Worm (Caenorhabditis elegans) whole organism, L4 larva: ENCODE data around the gene pigs-1.

Experiments used
- D1046.2 ChIP-seq: fragments of 200-800 bp; sonication (Bioruptor generic); IDR thresholded peaks from 2 replicates; pipeline ENCODE4 v1.3.6; 2022; ENCODE audit warnings: missing genetic modification characterization, missing compliant biosample characterization
- F37D6.2 ChIP-seq: sonication (generic microtip); optimal IDR thresholded peaks from 2 replicates; lab custom pipeline; 2016; ENCODE audit warnings: mild to moderate bottlenecking, missing genetic modification characterization, missing compliant biosample characterization
- R02D3.7 ChIP-seq: fragments of 150-350 bp; sonication (generic microtip); optimal IDR thresholded peaks from 3 replicates; lab custom pipeline; 2014; ENCODE audit warnings: missing biosample characterization, missing genetic modification characterization
- Y105C5A.15 ChIP-seq: fragments of 200-800 bp; sonication (Bioruptor generic); IDR thresholded peaks from 2 replicates; pipeline ENCODE4 v1.3.6; 2022; ENCODE audit warnings: missing genetic modification characterization, missing compliant biosample characterization
- Y75B8A.6 ChIP-seq: fragments of 200-800 bp; sonication (Bioruptor generic); IDR thresholded peaks from 2 replicates; pipeline ENCODE4 v1.3.6; 2022; ENCODE audit warnings: missing genetic modification reagents, missing genetic modification characterization, missing compliant biosample characterization
- aha-1 ChIP-seq: fragments of 150-350 bp; peaks from one replicate; lab custom pipeline; 2014; ENCODE audit warnings: missing biosample characterization, missing genetic modification characterization
- aly-2 ChIP-seq: sonication (generic microtip); optimal IDR thresholded peaks from 2 replicates; lab custom pipeline; 2018; ENCODE audit warnings: missing biosample characterization, missing genetic modification characterization
- attf-4 ChIP-seq: sonication (generic microtip); optimal IDR thresholded peaks from 3 replicates; lab custom pipeline; 2017; ENCODE audit warnings: missing biosample characterization, missing genetic modification characterization
- ceh-20 ChIP-seq: fragments of 200-800 bp; sonication (Bioruptor generic); IDR thresholded peaks from 2 replicates; pipeline ENCODE4 v1.3.6; 2022; ENCODE audit warnings: missing genetic modification reagents, missing genetic modification characterization, missing compliant biosample characterization
- ceh-28 ChIP-seq: fragments of 150-350 bp; optimal IDR thresholded peaks from 2 replicates; lab custom pipeline; 2014; ENCODE audit warnings: missing biosample characterization, missing genetic modification reagents, missing genetic modification characterization
- ceh-62 ChIP-seq: sonication (generic microtip); optimal IDR thresholded peaks from 2 replicates; lab custom pipeline; 2017; ENCODE audit warnings: missing biosample characterization, missing genetic modification characterization
- daf-16 ChIP-seq, 3 experiments: sonication (generic microtip); optimal IDR thresholded peaks; 2 replicates each; lab custom pipeline; 2016 to 2017; ENCODE audit warnings: missing genetic modification characterization in 3 of 3, missing genetic modification reagents in 3 of 3, mild to moderate bottlenecking in 2 of 3, missing compliant biosample characterization in 2 of 3, missing biosample characterization in 1 of 3, moderate library complexity in 1 of 3
- daf-8 ChIP-seq: fragments of 200-800 bp; sonication (Bioruptor generic); IDR thresholded peaks from 2 replicates; pipeline ENCODE4 v1.3.6; 2022; ENCODE audit warnings: missing genetic modification characterization, missing compliant biosample characterization
- dmd-9 ChIP-seq: fragments of 200-800 bp; sonication (Bioruptor generic); IDR thresholded peaks from 2 replicates; pipeline ENCODE4 v1.3.6; 2022; ENCODE audit warnings: missing genetic modification reagents, missing genetic modification characterization, missing compliant biosample characterization
- duxl-1 ChIP-seq: sonication (generic microtip); optimal IDR thresholded peaks from 2 replicates; lab custom pipeline; 2016; ENCODE audit warnings: mild to moderate bottlenecking, missing genetic modification characterization, moderate library complexity, missing compliant biosample characterization; ENCODE audit not compliant: poor library complexity
- dve-1 ChIP-seq: sonication (generic microtip); optimal IDR thresholded peaks from 2 replicates; lab custom pipeline; 2017; ENCODE audit warnings: antibody characterized with exemption, mild to moderate bottlenecking, missing genetic modification characterization, missing compliant biosample characterization; ENCODE audit not compliant: insufficient read depth
- egl-43 ChIP-seq: fragments of 200-800 bp; sonication (Bioruptor generic); IDR thresholded peaks from 2 replicates; pipeline ENCODE4 v1.3.6; 2022; ENCODE audit warnings: missing genetic modification reagents, missing genetic modification characterization, missing compliant biosample characterization
- hlh-11 ChIP-seq: fragments of 200-800 bp; sonication (Bioruptor generic); optimal IDR thresholded peaks from 2 replicates; lab custom pipeline; 2018; ENCODE audit warnings: mild to moderate bottlenecking, missing genetic modification characterization, missing compliant biosample characterization
- hmg-1.1 ChIP-seq: fragments of 200-800 bp; sonication (Bioruptor generic); IDR thresholded peaks from 2 replicates; pipeline ENCODE4 v1.3.6; 2022; ENCODE audit warnings: missing genetic modification reagents, missing genetic modification characterization, missing compliant biosample characterization
- jun-1 ChIP-seq: fragments of 150-350 bp; optimal IDR thresholded peaks from 2 replicates; lab custom pipeline; 2014; ENCODE audit warnings: missing biosample characterization, missing genetic modification reagents, missing genetic modification characterization
- lim-7 ChIP-seq: fragments of 200-800 bp; sonication (Bioruptor generic); IDR thresholded peaks from 2 replicates; pipeline ENCODE4 v1.3.6; 2022; ENCODE audit warnings: missing genetic modification characterization, missing compliant biosample characterization
- lin-13 ChIP-seq: fragments of 150-350 bp; optimal IDR thresholded peaks from 2 replicates; lab custom pipeline; 2014; ENCODE audit warnings: missing biosample characterization, missing genetic modification reagents, missing genetic modification characterization
- lin-38 ChIP-seq: fragments of 200-800 bp; sonication (Bioruptor generic); IDR thresholded peaks from 2 replicates; pipeline ENCODE4 v1.3.6; 2022; ENCODE audit warnings: missing genetic modification reagents, missing genetic modification characterization, missing compliant biosample characterization
- lir-3 ChIP-seq: sonication (generic microtip); optimal IDR thresholded peaks from 2 replicates; lab custom pipeline; 2016; ENCODE audit warnings: mild to moderate bottlenecking, missing genetic modification characterization, missing compliant biosample characterization
- madf-5 ChIP-seq, 2 experiments: fragments of 200-800 bp; sonication (Bioruptor generic); IDR thresholded peaks; 2 replicates each; pipeline ENCODE4 v1.3.6; 2022; ENCODE audit warnings: missing compliant biosample characterization in 2 of 2, missing genetic modification characterization in 2 of 2
- mdl-1 ChIP-seq, 2 experiments: fragments of 150-350 bp in 1 of 2; sonication (generic microtip) in 1 of 2; optimal IDR thresholded peaks; 2 replicates each; lab custom pipeline; 2014 to 2017; ENCODE audit warnings: missing biosample characterization in 2 of 2, missing genetic modification characterization in 2 of 2
- mep-1 ChIP-seq: fragments of 150-350 bp; sonication (generic microtip); optimal IDR thresholded peaks from 3 replicates; lab custom pipeline; 2014; ENCODE audit warnings: missing biosample characterization, missing genetic modification characterization
- mxl-2 ChIP-seq: fragments of 200-800 bp; sonication (Bioruptor generic); conservative IDR thresholded peaks from 2 replicates; pipeline ENCODE4 v1.3.6; 2022; ENCODE audit warnings: missing genetic modification reagents, missing genetic modification characterization, missing compliant biosample characterization
- mxl-3 ChIP-seq: fragments of 200-800 bp; sonication (Bioruptor generic); optimal IDR thresholded peaks from 2 replicates; lab custom pipeline; 2018; ENCODE audit warnings: mild to moderate bottlenecking, missing genetic modification characterization, missing compliant biosample characterization
- nhr-111 ChIP-seq: fragments of 200-800 bp; sonication (Bioruptor generic); optimal IDR thresholded peaks from 2 replicates; lab custom pipeline; 2018; ENCODE audit warnings: mild to moderate bottlenecking, missing genetic modification characterization, missing compliant biosample characterization
- nhr-28 ChIP-seq: fragments of 150-350 bp; optimal IDR thresholded peaks from 2 replicates; lab custom pipeline; 2014; ENCODE audit warnings: missing biosample characterization, missing genetic modification characterization
- nhr-76 ChIP-seq: fragments of 150-350 bp; optimal IDR thresholded peaks from 2 replicates; lab custom pipeline; 2014; ENCODE audit warnings: missing biosample characterization, missing genetic modification characterization
- nhr-77 ChIP-seq: fragments of 150-350 bp; optimal IDR thresholded peaks from 2 replicates; lab custom pipeline; 2014; ENCODE audit warnings: missing biosample characterization, missing genetic modification characterization
- set-16 ChIP-seq: fragments of 200-800 bp; sonication (Bioruptor generic); IDR thresholded peaks from 2 replicates; pipeline ENCODE4 v1.3.6; 2022; ENCODE audit warnings: missing genetic modification reagents, missing genetic modification characterization, missing compliant biosample characterization
- spr-1 ChIP-seq: sonication (generic microtip); optimal IDR thresholded peaks from 2 replicates; lab custom pipeline; 2016; ENCODE audit warnings: mild to moderate bottlenecking, missing genetic modification characterization, missing compliant biosample characterization
- tra-1 ChIP-seq: fragments of 200-800 bp; sonication (Bioruptor generic); IDR thresholded peaks from 2 replicates; pipeline ENCODE4 v1.3.6; 2022; ENCODE audit warnings: missing genetic modification reagents, missing genetic modification characterization, missing compliant biosample characterization
- unc-130 ChIP-seq: sonication (generic microtip); optimal IDR thresholded peaks from 2 replicates; lab custom pipeline; 2016; ENCODE audit warnings: missing genetic modification reagents, missing genetic modification characterization, missing compliant biosample characterization
- unc-62 ChIP-seq, 3 experiments: fragments of 150-350 bp in 1 of 3; sonication (generic microtip); optimal IDR thresholded peaks in 2 of 3; peaks in 1 of 3; 1 replicate in 1 of 3; 2 replicates in 2 of 3; lab custom pipeline; 2014 to 2017; ENCODE audit warnings: missing biosample characterization in 3 of 3, missing genetic modification characterization in 3 of 3, missing genetic modification reagents in 3 of 3, missing genotype in 1 of 3
- zfp-2 ChIP-seq: sonication (generic microtip); optimal IDR thresholded peaks from 2 replicates; lab custom pipeline; 2016; ENCODE audit warnings: mild to moderate bottlenecking, missing genetic modification characterization, missing compliant biosample characterization
- ztf-11 ChIP-seq: fragments of 150-350 bp; optimal IDR thresholded peaks from 2 replicates; lab custom pipeline; 2014; ENCODE audit warnings: missing biosample characterization, missing genetic modification characterization

pigs-1 gene

DNA sequence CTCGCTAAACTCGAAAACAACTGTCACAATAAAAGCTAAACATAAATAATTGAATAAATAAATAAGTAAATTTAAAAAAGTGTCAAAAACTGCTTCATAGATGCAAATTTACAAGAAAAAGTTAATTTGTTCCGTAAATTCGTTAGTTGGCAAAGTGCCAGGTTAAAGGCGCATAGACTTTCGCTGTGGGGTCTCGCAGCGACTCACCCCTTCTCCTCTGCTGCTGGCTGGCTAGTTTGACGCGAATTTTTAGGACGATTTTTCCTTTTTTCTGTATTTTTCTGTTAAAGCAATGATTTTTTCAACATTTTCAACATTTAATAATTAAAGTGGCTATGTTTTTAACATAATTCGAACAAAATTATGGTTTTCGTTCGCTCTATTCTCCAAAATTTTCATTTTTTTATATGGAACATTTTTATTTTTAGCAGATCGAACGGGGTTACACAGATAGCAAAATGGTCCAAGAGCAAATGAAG is 27.5 kb upstream of the pigs-1 start, which contains the start of gene rack-1 (continued):
- TF ChIP-seq spr-1 (tag; lab: Kevin White, UChicago) (no peak), nhr-76 (tag; lab: Kevin White, UChicago) (no peak), duxl-1 (tag; lab: Kevin White, UChicago) (no peak), unc-130 (GFP tag; lab: Kevin White, UChicago) (peak; percentile 17), F37D6.2 (tag; lab: Kevin White, UChicago) (no peak), aly-2 (tag; lab: Kevin White, UChicago) (no peak), lin-38 (peak; percentile 51), lim-7 (GFP tag; lab: Robert Waterston, UW) (no peak), nhr-111 (no peak), tra-1 (GFP tag; lab: Robert Waterston, UW) (no peak), egl-43 (GFP tag; lab: Robert Waterston, UW) (no peak), Y75B8A.6 (GFP tag; lab: Robert Waterston, UW) (no peak), ztf-11 (tag; lab: Kevin White, UChicago) (no peak), ceh-62 (tag; lab: Kevin White, UChicago) (no peak), jun-1 (tag; lab: Kevin White, UChicago) (no peak), madf-5 (GFP tag; IDR thresholded peaks at IDR 0.05; lab: Robert Waterston, UW) (no peak), attf-4 (tag; lab: Kevin White, UChicago) (no peak), Y105C5A.15 (GFP tag; lab: Robert Waterston, UW) (no peak), ceh-28 (tag; lab: Kevin White, UChicago) (no peak), daf-16 (GFP tag; optimal IDR thresholded peaks at IDR 0.05; lab: Kevin White, UChicago) (no peak), daf-16 (tag; optimal IDR thresholded peaks at IDR 0.05; lab: Kevin White, UChicago) (peak; percentile 38), lir-3 (tag; lab: Kevin White, UChicago) (no peak), mdl-1 (tag; optimal IDR thresholded peaks at IDR 0.05; lab: Kevin White, UChicago) (peak in 1 of 2 experiments; percentile 7), ceh-20 (no peak)

DNA sequence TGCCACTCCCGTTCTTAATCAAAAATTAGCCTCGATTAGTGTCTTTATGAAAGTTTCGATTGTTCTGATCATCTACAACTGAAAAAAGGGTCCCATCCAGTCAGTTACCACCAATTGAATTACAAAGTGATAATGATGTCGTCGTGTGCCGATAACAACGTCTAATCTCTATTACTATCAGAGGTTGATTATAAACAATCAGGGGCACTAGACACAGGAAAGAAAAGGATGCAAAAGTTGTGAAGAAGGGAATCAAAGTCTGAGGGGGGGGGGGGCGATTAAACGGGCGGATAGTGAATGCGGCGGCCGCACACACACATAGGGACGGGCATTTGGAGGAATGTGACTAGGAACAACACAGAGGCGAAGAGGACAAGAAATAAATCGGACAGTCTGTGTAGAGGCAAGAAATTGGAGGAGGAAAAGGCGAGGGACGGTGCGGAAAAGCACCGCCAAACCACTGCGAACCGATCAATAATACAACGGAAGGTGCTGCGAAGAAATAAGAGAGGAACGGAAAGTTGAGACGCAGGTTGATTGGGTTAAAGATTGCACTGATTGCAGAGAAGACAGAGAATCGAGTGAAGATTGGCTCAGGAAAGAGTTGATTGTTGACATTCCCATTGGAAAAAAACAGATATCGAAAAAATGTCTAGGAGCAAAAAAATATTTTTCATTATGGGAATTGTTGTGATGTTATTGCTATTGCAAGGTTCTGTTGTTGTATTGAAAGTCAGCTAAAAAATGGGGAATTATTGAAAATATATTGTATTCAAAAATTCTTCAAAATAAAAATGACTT is 26.3 kb upstream of the pigs-1 start:
- peak; percentile 78 for TF ChIP-seq mxl-3 (GFP tag; lab: Kevin White, UChicago)
- TF ChIP-seq aha-1 (tag; lab: Kevin White, UChicago) = peak; percentile 89
- TF ChIP-seq dve-1 (tag; lab: Kevin White, UChicago) = peak; percentile 36
- TF ChIP-seq aly-2 (tag; lab: Kevin White, UChicago) = no peak
- TF ChIP-seq egl-43 (GFP tag; lab: Robert Waterston, UW) = peak; percentile 16; the same call in 1 of the 2 replicates
- TF ChIP-seq mxl-2 (GFP tag; lab: Robert Waterston, UW) = 0 out of 2 replicates have a peak, but pooled peaks have one; percentile 31
- TF ChIP-seq set-16 (GFP tag; lab: Robert Waterston, UW) = peak; percentile 24; the same call in 1 of the 2 replicates
- no peak for TF ChIP-seq lin-38
- TF ChIP-seq unc-62 (GFP tag; optimal IDR thresholded peaks at IDR 0.05 in 1 of 2; lab: Kevin White, UChicago) = peak in 1 of 2 experiments; percentile 93
- no peak for TF ChIP-seq unc-62 (tag; optimal IDR thresholded peaks at IDR 0.05; lab: Kevin White, UChicago)
- peak; percentile 65 for TF ChIP-seq hlh-11 (tag; lab: Kevin White, UChicago)
- peak in 1 of 2 experiments; percentile 92 for TF ChIP-seq daf-16 (GFP tag; optimal IDR thresholded peaks at IDR 0.05; lab: Kevin White, UChicago)
- peak; percentile 40 for TF ChIP-seq daf-16 (tag; optimal IDR thresholded peaks at IDR 0.05; lab: Kevin White, UChicago)
- no peak for TF ChIP-seq hmg-1.1 (GFP tag; lab: Robert Waterston, UW)

DNA sequence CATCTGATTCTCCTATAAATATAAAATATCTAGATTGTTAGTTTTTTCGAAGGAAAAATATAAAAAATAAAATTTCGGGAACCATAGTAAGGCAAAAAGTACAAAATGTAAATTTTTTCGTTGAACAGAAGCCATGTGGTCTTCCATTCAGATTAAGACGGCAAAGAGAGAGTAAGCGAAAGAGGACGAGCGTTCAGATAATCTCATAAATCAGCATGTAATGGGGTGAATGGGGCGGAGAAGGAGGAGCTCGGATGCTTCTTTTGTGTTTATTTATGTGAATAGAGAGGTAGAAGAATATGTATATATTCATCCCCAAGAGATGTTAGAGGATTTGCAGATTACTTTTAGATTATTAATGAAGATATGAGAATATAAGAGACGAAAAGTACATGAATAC is 25.5 kb upstream of the pigs-1 start, which contains the start of gene pxf-1:
pxf-1 (minus strand) TSS at position 14 of the 400 bp plus-strand sequence.
- TF ChIP-seq zfp-2 (tag; lab: Kevin White, UChicago) = no peak
- TF ChIP-seq daf-16 (GFP tag; optimal IDR thresholded peaks at IDR 0.05; lab: Kevin White, UChicago) = no peak
- no peak for TF ChIP-seq daf-16 (tag; optimal IDR thresholded peaks at IDR 0.05; lab: Kevin White, UChicago)
- TF ChIP-seq dmd-9 (GFP tag; lab: Robert Waterston, UW) = no peak
- TF ChIP-seq lin-13 (GFP tag; lab: Kevin White, UChicago) = no peak
- TF ChIP-seq aha-1 (tag; lab: Kevin White, UChicago) = no peak
- no peak for TF ChIP-seq D1046.2
- TF ChIP-seq R02D3.7 (tag; lab: Kevin White, UChicago) = no peak
- no peak for TF ChIP-seq ceh-62 (tag; lab: Kevin White, UChicago)
- no peak for TF ChIP-seq nhr-28 (tag; lab: Kevin White, UChicago)
- TF ChIP-seq daf-8 (GFP tag; lab: Robert Waterston, UW) = no peak
- TF ChIP-seq nhr-77 (tag; lab: Kevin White, UChicago) = no peak
- TF ChIP-seq mep-1 (tag; lab: Kevin White, UChicago) = no peak
